Fruit fly (Drosophila melanogaster) whole organism, embryonic: Measurements from ENCODE around the gene Cdc6.

Experiments used
- Bteb2 ChIP-seq: fragments of 200-800 bp; sonication (Bioruptor generic); optimal IDR thresholded peaks from 2 replicates; lab custom pipeline; 2016; ENCODE audit warnings: missing biosample characterization, missing genetic modification characterization
- CG10267 ChIP-seq: fragments of 200-800 bp; sonication (Bioruptor generic); optimal IDR thresholded peaks from 2 replicates; lab custom pipeline; 2018; ENCODE audit warnings: missing biosample characterization, mild to moderate bottlenecking, missing genetic modification characterization, moderate library complexity
- CG11247 ChIP-seq: fragments of 200-800 bp; sonication (Bioruptor generic); IDR thresholded peaks from 2 replicates; pipeline ENCODE4 v1.3.6; 2022; ENCODE audit warnings: missing biosample characterization, missing genetic modification characterization
- CG11504 ChIP-seq: fragments of 200-800 bp; sonication (Bioruptor generic); optimal IDR thresholded peaks from 3 replicates; lab custom pipeline; 2019; ENCODE audit warnings: missing biosample characterization, mild to moderate bottlenecking, missing genetic modification characterization, moderate library complexity
- CG1233 ChIP-seq: fragments of 200-800 bp; sonication (Bioruptor generic); optimal IDR thresholded peaks from 4 replicates; lab custom pipeline; 2018; ENCODE audit warnings: missing biosample characterization, mild to moderate bottlenecking, missing genetic modification characterization
- CG13123 ChIP-seq: fragments of 200-800 bp; sonication (Bioruptor generic); optimal IDR thresholded peaks from 2 replicates; lab custom pipeline; 2016; ENCODE audit warnings: missing biosample characterization, missing genetic modification characterization
- CG13894 ChIP-seq: fragments of 200-800 bp; sonication (Bioruptor generic); optimal IDR thresholded peaks from 3 replicates; lab custom pipeline; 2018; ENCODE audit warnings: missing biosample characterization, mild to moderate bottlenecking, missing genetic modification characterization, moderate library complexity
- CG15696 ChIP-seq: fragments of 200-800 bp; sonication (Bioruptor generic); optimal IDR thresholded peaks from 2 replicates; lab custom pipeline; 2019; ENCODE audit warnings: missing biosample characterization, mild to moderate bottlenecking, missing genetic modification characterization, moderate library complexity
- CG16813 ChIP-seq: fragments of 200-800 bp; sonication (Bioruptor generic); IDR thresholded peaks from 3 replicates; pipeline ENCODE4 v1.3.6; 2022; ENCODE audit warnings: missing biosample characterization, missing genetic modification characterization; ENCODE audit not compliant: partially characterized antibody
- CG16863 ChIP-seq: fragments of 200-800 bp; sonication (Bioruptor generic); optimal IDR thresholded peaks from 3 replicates; lab custom pipeline; 2016; ENCODE audit warnings: missing biosample characterization, missing genetic modification characterization
- CG17328 ChIP-seq: fragments of 200-800 bp; sonication (Bioruptor generic); IDR thresholded peaks from 2 replicates; pipeline ENCODE4 v1.3.6; 2022; ENCODE audit warnings: missing biosample characterization, missing genetic modification characterization
- CG17385 ChIP-seq: fragments of 200-800 bp; sonication (Bioruptor generic); optimal IDR thresholded peaks from 3 replicates; lab custom pipeline; 2018; ENCODE audit warnings: missing biosample characterization, mild to moderate bottlenecking, missing genetic modification characterization
- CG2116 ChIP-seq: fragments of 200-800 bp; sonication (Bioruptor generic); optimal IDR thresholded peaks from 3 replicates; lab custom pipeline; 2018; ENCODE audit warnings: missing biosample characterization, mild to moderate bottlenecking, missing genetic modification characterization
- CG33213 ChIP-seq: fragments of 200-800 bp; sonication (Bioruptor generic); optimal IDR thresholded peaks from 3 replicates; lab custom pipeline; 2016; ENCODE audit warnings: missing biosample characterization, missing genetic modification characterization
- CG4360 ChIP-seq: fragments of 200-800 bp; sonication (Bioruptor generic); IDR thresholded peaks from 2 replicates; pipeline ENCODE4 v1.3.6; 2022; ENCODE audit warnings: missing biosample characterization, missing genetic modification characterization
- CG43689 ChIP-seq: fragments of 200-800 bp; sonication (Bioruptor generic); IDR thresholded peaks from 2 replicates; pipeline ENCODE4 v1.3.6; 2022; ENCODE audit warnings: missing biosample characterization, missing genetic modification characterization
- CG4707 ChIP-seq: fragments of 200-800 bp; sonication (Bioruptor generic); optimal IDR thresholded peaks from 2 replicates; lab custom pipeline; 2018; ENCODE audit warnings: missing biosample characterization, mild to moderate bottlenecking, missing genetic modification characterization, moderate library complexity
- CG5245 ChIP-seq: fragments of 200-800 bp; sonication (Bioruptor generic); optimal IDR thresholded peaks from 3 replicates; lab custom pipeline; 2016; ENCODE audit warnings: missing biosample characterization, missing genetic modification characterization
- CG5953 ChIP-seq: fragments of 200-800 bp; sonication (Bioruptor generic); IDR thresholded peaks from 2 replicates; pipeline ENCODE4 v1.3.6; 2022; ENCODE audit warnings: missing biosample characterization, missing genetic modification characterization
- CG6791 ChIP-seq: fragments of 200-800 bp; sonication (Bioruptor generic); IDR thresholded peaks from 3 replicates; pipeline ENCODE4 v1.3.6; 2022; ENCODE audit warnings: missing biosample characterization, missing genetic modification characterization; ENCODE audit not compliant: partially characterized antibody
- CG9797 ChIP-seq: fragments of 200-800 bp; sonication (Bioruptor generic); optimal IDR thresholded peaks from 3 replicates; lab custom pipeline; 2018; ENCODE audit warnings: missing biosample characterization, mild to moderate bottlenecking, missing genetic modification characterization
- Dip2 ChIP-seq: fragments of 200-800 bp; sonication (Bioruptor generic); IDR thresholded peaks from 2 replicates; pipeline ENCODE4 v1.3.6; 2022; ENCODE audit warnings: missing biosample characterization, missing genetic modification characterization
- HLH3B ChIP-seq: fragments of 200-800 bp; sonication (Bioruptor generic); IDR thresholded peaks from 2 replicates; pipeline ENCODE4 v1.3.6; 2022; ENCODE audit warnings: missing biosample characterization, missing genetic modification characterization
- HLHmδ ChIP-seq: fragments of 200-800 bp; sonication (Bioruptor generic); optimal IDR thresholded peaks from 2 replicates; lab custom pipeline; 2018; ENCODE audit warnings: missing biosample characterization, mild to moderate bottlenecking, missing genetic modification characterization, moderate library complexity
- Hsf ChIP-seq: fragments of 200-800 bp; sonication (Bioruptor generic); optimal IDR thresholded peaks from 3 replicates; lab custom pipeline; 2016; ENCODE audit warnings: missing biosample characterization, missing genetic modification characterization
- MBD-R2 ChIP-seq: fragments of 200-800 bp; sonication (Bioruptor generic); IDR thresholded peaks from 2 replicates; pipeline ENCODE4 v1.3.6; 2022; ENCODE audit warnings: missing biosample characterization, missing genetic modification characterization
- Nf-YB ChIP-seq: fragments of 200-800 bp; sonication (Bioruptor generic); optimal IDR thresholded peaks from 3 replicates; lab custom pipeline; 2019; ENCODE audit warnings: missing biosample characterization, mild to moderate bottlenecking, missing genetic modification characterization, moderate library complexity
- Optix ChIP-seq: fragments of 200-800 bp; sonication (Bioruptor generic); IDR thresholded peaks from 3 replicates; pipeline ENCODE4 v1.3.6; 2022; ENCODE audit warnings: missing biosample characterization, missing genetic modification characterization
- Poxn ChIP-seq: fragments of 200-800 bp; sonication (Bioruptor generic); IDR thresholded peaks from 2 replicates; pipeline ENCODE4 v1.3.6; 2022; ENCODE audit warnings: missing biosample characterization, missing genetic modification characterization
- cas ChIP-seq: fragments of 200-800 bp; sonication (Bioruptor generic); IDR thresholded peaks from 2 replicates; pipeline ENCODE4 v1.3.6; 2022; ENCODE audit warnings: missing biosample characterization, missing genetic modification characterization
- caup ChIP-seq: fragments of 200-800 bp; sonication (Bioruptor generic); optimal IDR thresholded peaks from 3 replicates; lab custom pipeline; 2017; ENCODE audit warnings: missing biosample characterization, mild to moderate bottlenecking, missing genetic modification characterization, moderate library complexity; ENCODE audit not compliant: severe bottlenecking
- chinmo ChIP-seq: fragments of 200-800 bp; sonication (Bioruptor generic); IDR thresholded peaks from 4 replicates; pipeline ENCODE4 v1.3.6; 2022; ENCODE audit warnings: missing biosample characterization, missing genetic modification characterization; ENCODE audit not compliant: partially characterized antibody
- da ChIP-seq: fragments of 200-800 bp; sonication (Bioruptor generic); optimal IDR thresholded peaks from 2 replicates; lab custom pipeline; 2016; ENCODE audit warnings: missing biosample characterization, missing genetic modification characterization
- dysf ChIP-seq: fragments of 200-800 bp; sonication (Bioruptor generic); IDR thresholded peaks from 3 replicates; pipeline ENCODE4 v1.3.6; 2022; ENCODE audit warnings: missing biosample characterization, missing genetic modification characterization
- fd64A ChIP-seq: fragments of 200-800 bp; sonication (Bioruptor generic); optimal IDR thresholded peaks from 3 replicates; lab custom pipeline; 2018; ENCODE audit warnings: missing biosample characterization, mild to moderate bottlenecking, missing genetic modification characterization
- fd96Cb ChIP-seq: fragments of 200-800 bp; sonication (Bioruptor generic); optimal IDR thresholded peaks from 2 replicates; lab custom pipeline; 2018; ENCODE audit warnings: missing biosample characterization, mild to moderate bottlenecking, missing genetic modification characterization, moderate library complexity
- kah ChIP-seq: fragments of 200-800 bp; sonication (Bioruptor generic); optimal IDR thresholded peaks from 2 replicates; lab custom pipeline; 2018; ENCODE audit warnings: missing biosample characterization, mild to moderate bottlenecking, missing genetic modification characterization
- mirr ChIP-seq: fragments of 200-800 bp; sonication (Bioruptor generic); optimal IDR thresholded peaks from 3 replicates; lab custom pipeline; 2018; ENCODE audit warnings: missing biosample characterization, mild to moderate bottlenecking, missing genetic modification characterization
- oc ChIP-seq: fragments of 200-800 bp; sonication (Bioruptor generic); optimal IDR thresholded peaks from 2 replicates; lab custom pipeline; 2018; ENCODE audit warnings: missing biosample characterization, mild to moderate bottlenecking, missing genetic modification characterization, moderate library complexity
- pfk ChIP-seq: fragments of 200-800 bp; sonication (Bioruptor generic); optimal IDR thresholded peaks from 2 replicates; lab custom pipeline; 2018; ENCODE audit warnings: missing biosample characterization, mild to moderate bottlenecking, missing genetic modification characterization, moderate library complexity
- pho ChIP-seq: fragments of 200-800 bp; sonication (Bioruptor generic); optimal IDR thresholded peaks from 2 replicates; lab custom pipeline; 2016; ENCODE audit warnings: missing biosample characterization, missing genetic modification characterization
- slp2 ChIP-seq: fragments of 200-800 bp; sonication (Bioruptor generic); optimal IDR thresholded peaks from 2 replicates; lab custom pipeline; 2016; ENCODE audit warnings: missing biosample characterization, missing genetic modification characterization
- sug ChIP-seq: fragments of 200-800 bp; optimal IDR thresholded peaks from 2 replicates; lab custom pipeline; 2019; ENCODE audit warnings: missing biosample characterization, mild to moderate bottlenecking, missing genetic modification characterization, moderate library complexity
- tll ChIP-seq, 2 experiments: fragments of 200-800 bp in 1 of 2; fragments of >200 bp in 1 of 2; sonication (Bioruptor generic) in 1 of 2; optimal IDR thresholded peaks; 2 replicates each; lab custom pipeline; 2017 to 2019; ENCODE audit warnings: missing biosample characterization in 2 of 2, missing genetic modification characterization in 2 of 2, mild to moderate bottlenecking in 1 of 2, moderate library complexity in 1 of 2
- trem ChIP-seq: fragments of 200-800 bp; optimal IDR thresholded peaks from 3 replicates; lab custom pipeline; 2019; ENCODE audit warnings: missing biosample characterization, mild to moderate bottlenecking, missing genetic modification characterization, moderate library complexity
- ttk ChIP-seq: fragments of 200-800 bp; sonication (Bioruptor generic); IDR thresholded peaks from 2 replicates; pipeline ENCODE4 v2.1.2; 2022; ENCODE audit warnings: missing biosample characterization, missing genetic modification characterization
- wdn ChIP-seq: fragments of 200-800 bp; sonication (Bioruptor generic); IDR thresholded peaks from 2 replicates; pipeline ENCODE4 v1.3.6; 2022; ENCODE audit warnings: missing biosample characterization, missing genetic modification characterization
- yki ChIP-seq: fragments of >200 bp; optimal IDR thresholded peaks from 3 replicates; lab custom pipeline; 2018

The Cdc6 gene

DNA sequence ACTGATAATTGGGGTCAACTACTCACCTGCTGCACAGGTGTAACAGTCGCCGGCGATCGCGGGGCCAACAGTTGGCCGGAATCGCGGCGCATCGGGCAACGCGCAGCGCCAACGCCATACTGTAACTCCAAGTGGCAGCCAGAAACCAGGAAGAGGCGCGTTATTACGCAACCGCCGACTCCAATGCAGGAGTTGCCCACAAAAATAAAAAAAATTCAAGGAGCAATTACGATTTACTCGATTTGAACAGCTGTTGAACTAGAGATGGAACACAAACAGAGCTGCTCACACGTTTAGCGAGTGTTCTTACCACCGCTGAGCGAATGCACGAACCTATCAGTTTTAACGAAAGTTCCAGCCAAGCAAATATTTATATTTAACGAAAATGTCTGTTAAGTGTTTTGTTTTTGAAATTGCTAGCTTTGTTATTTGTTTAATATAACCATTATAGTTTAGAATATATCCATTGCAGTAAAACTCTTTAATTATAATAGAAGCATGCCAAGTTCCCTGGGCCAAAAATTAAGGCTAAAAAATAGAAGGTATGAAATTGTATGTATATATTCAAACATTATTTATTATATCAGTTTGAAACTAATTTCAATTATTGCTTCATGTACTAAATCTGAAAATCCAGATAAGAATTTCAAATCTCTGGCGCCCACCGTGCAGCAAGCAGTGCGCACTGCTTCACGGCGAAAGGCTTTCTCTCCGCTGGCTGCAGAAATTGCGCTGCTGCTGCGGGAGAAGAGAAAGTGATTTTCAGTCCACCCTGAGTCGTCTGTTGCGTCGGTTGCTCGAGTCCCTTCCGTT, 29.8 kb downstream of the Cdc6 start, which contains the start of the genes CG5989 and CG6282 (continued):
- TF ChIP-seq Poxn (GFP tag; lab: Robert Waterston, UW) (0 out of 2 replicates have a peak, but pooled peaks have one; percentile 31), CG4360 (GFP tag; lab: Robert Waterston, UW) (no peak), CG43689 (GFP tag; lab: Robert Waterston, UW) (0 out of 2 replicates have a peak, but pooled peaks have one; percentile 18), pho (GFP tag; lab: Kevin White, UChicago) (peak; percentile 31), CG9797 (GFP tag; lab: Kevin White, UChicago) (peak; percentile 43), oc (tag; lab: Kevin White, UChicago) (peak; percentile 63), CG16863 (GFP tag; lab: Kevin White, UChicago) (no peak), CG13894 (no peak), chinmo (GFP tag; lab: Robert Waterston, UW) (0 out of 4 replicates have a peak, but pooled peaks have one; percentile 37), caup (GFP tag; lab: Kevin White, UChicago) (no peak), CG13123 (GFP tag; lab: Kevin White, UChicago) (no peak), CG15696 (tag; lab: Kevin White, UChicago) (no peak), CG5953 (GFP tag; lab: Robert Waterston, UW) (peak; percentile 34; the same call in 1 of the 2 replicates), fd96Cb (tag; lab: Kevin White, UChicago) (no peak), cas (GFP tag; lab: Robert Waterston, UW) (no peak), CG5245 (GFP tag; lab: Kevin White, UChicago) (no peak), tll (GFP tag; optimal IDR thresholded peaks at IDR 0.05; lab: Kevin White, UChicago) (no peak), fd64A (GFP tag; lab: Kevin White, UChicago) (no peak), HLHmδ (GFP tag; lab: Kevin White, UChicago) (no peak), Nf-YB (GFP tag; lab: Kevin White, UChicago) (peak; percentile 31), CG33213 (GFP tag; lab: Kevin White, UChicago) (peak; percentile 21), da (GFP tag; lab: Kevin White, UChicago) (no peak), pfk (no peak), trem (tag; lab: Kevin White, UChicago) (peak; percentile 84), wdn (GFP tag; lab: Robert Waterston, UW) (peak; percentile 51; the same call in 1 of the 2 replicates), CG1233 (no peak), ttk (GFP tag; lab: Robert Waterston, UW) (peak; percentile 19; the same call in 1 of the 2 replicates), Bteb2 (GFP tag; lab: Kevin White, UChicago) (no peak), Hsf (GFP tag; lab: Kevin White, UChicago) (peak; percentile 58), sug (tag; lab: Kevin White, UChicago) (peak; percentile 53), CG11504 (tag; lab: Kevin White, UChicago) (peak; percentile 61), CG16813 (GFP tag; lab: Robert Waterston, UW) (peak; percentile 57), CG11247 (GFP tag; lab: Robert Waterston, UW) (no peak), CG2116 (peak; percentile 98), CG10267 (tag; lab: Kevin White, UChicago) (peak; percentile 49), MBD-R2 (GFP tag; lab: Robert Waterston, UW) (peak; percentile 99), dysf (GFP tag; lab: Robert Waterston, UW) (no peak), slp2 (GFP tag; lab: Kevin White, UChicago) (no peak), CG17385 (GFP tag; lab: Kevin White, UChicago) (peak; percentile 39), CG6791 (GFP tag; lab: Robert Waterston, UW) (peak; percentile 51; the same call in 1 of the 3 replicates), yki (lab: Kevin White, UChicago) (no peak), HLH3B (GFP tag; lab: Robert Waterston, UW) (peak; percentile 36; the same call in 1 of the 2 replicates), kah (no peak), mirr (GFP tag; lab: Kevin White, UChicago) (peak; percentile 17), Optix (GFP tag; lab: Robert Waterston, UW) (peak; percentile 34; the same call in 1 of the 3 replicates), Dip2 (GFP tag; lab: Robert Waterston, UW) (no peak), CG17328 (peak; percentile 65), CG4707 (GFP tag; lab: Kevin White, UChicago) (peak; percentile 96)
